Fruit fly (Drosophila melanogaster) whole organism, adult: ENCODE results near the gene Ir31a.

ENCODE experiments used
- Clk ChIP-seq: fragments of 200-800 bp; sonication (Bioruptor generic); optimal IDR thresholded peaks from 2 replicates; lab custom pipeline; 2017; ENCODE audit warnings: missing biosample characterization, missing genetic modification characterization
- kay ChIP-seq: fragments of 200-800 bp; sonication (Bioruptor generic); peaks from one replicate; lab custom pipeline; 2016; ENCODE audit warnings: missing biosample characterization, missing genetic modification characterization, borderline replicate concordance

DNA sequence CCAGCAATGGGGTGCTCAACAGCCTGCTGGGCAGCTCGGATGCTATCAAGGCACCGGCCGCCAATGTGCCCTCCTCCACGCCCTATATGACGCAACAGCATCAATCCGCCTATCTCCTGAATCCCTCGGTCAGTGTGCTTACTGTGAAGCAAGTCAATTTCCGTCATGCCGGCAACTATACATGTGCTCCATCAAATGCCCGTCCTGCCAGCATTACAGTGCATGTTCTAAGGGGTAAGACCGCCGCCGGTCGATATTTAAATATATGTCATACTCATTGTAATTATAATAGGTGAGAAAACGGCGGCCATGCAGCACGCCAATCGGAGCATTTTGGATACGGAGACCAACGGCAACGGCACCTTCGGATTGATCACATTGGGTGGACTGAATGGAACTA is 26.7 kb upstream of the Ir31a start:
- TF ChIP-seq kay (GFP tag; lab: Kevin White, UChicago) (no peak), Clk (no peak)
